Worm (Caenorhabditis elegans) whole organism, young adult: Measurements from ENCODE around the gene ubc-26.
A peak's percentile ranks its signal among the peaks of the same experiment; 100 is the strongest.

Experiments
- F23B12.7 ChIP-seq: sonication (generic microtip); optimal IDR thresholded peaks from 2 replicates; lab custom pipeline; 2017; ENCODE audit warnings: missing genetic modification characterization, mild to moderate bottlenecking, missing compliant biosample characterization, antibody characterized with exemption, moderate library complexity; ENCODE audit not compliant: insufficient read depth
- F33H1.4 ChIP-seq: fragments of 200-800 bp; sonication (Bioruptor generic); IDR thresholded peaks from 2 replicates; pipeline ENCODE4 v1.3.6; 2022; ENCODE audit warnings: missing genetic modification reagents, missing genetic modification characterization, missing compliant biosample characterization
- F37B4.10 ChIP-seq: fragments of 200-800 bp; sonication (Bioruptor generic); IDR thresholded peaks from 2 replicates; pipeline ENCODE4 v1.3.6; 2022; ENCODE audit warnings: missing genetic modification characterization, missing compliant biosample characterization
- F55B11.4 ChIP-seq: sonication (generic microtip); optimal IDR thresholded peaks from 2 replicates; lab custom pipeline; 2016; ENCODE audit warnings: missing compliant biosample characterization, missing genetic modification characterization, borderline replicate concordance; ENCODE audit not compliant: insufficient read depth
- Y53F4B.3 ChIP-seq: fragments of 200-800 bp; sonication (Bioruptor generic); IDR thresholded peaks from 2 replicates; pipeline ENCODE4 v1.3.6; 2022; ENCODE audit warnings: missing genetic modification reagents, missing genetic modification characterization, missing compliant biosample characterization
- Y79H2A.3 ChIP-seq: fragments of 200-800 bp; sonication (Bioruptor generic); conservative IDR thresholded peaks from 2 replicates; pipeline ENCODE4 v1.3.6; 2022; ENCODE audit warnings: missing genetic modification reagents, missing genetic modification characterization, missing compliant biosample characterization
- Y95B8A.8 ChIP-seq: fragments of 200-800 bp; sonication (Bioruptor generic); IDR thresholded peaks from 2 replicates; pipeline ENCODE4 v1.3.6; 2022; ENCODE audit warnings: missing genetic modification reagents, missing genetic modification characterization, missing compliant biosample characterization
- athp-1 ChIP-seq: sonication (generic microtip); optimal IDR thresholded peaks from 2 replicates; lab custom pipeline; 2017; ENCODE audit warnings: mild to moderate bottlenecking, missing genetic modification characterization, missing compliant biosample characterization
- attf-3 ChIP-seq: fragments of 200-800 bp; sonication (Bioruptor generic); conservative IDR thresholded peaks from 2 replicates; pipeline ENCODE4 v1.3.6; 2022; ENCODE audit warnings: missing genetic modification reagents, missing genetic modification characterization, missing compliant biosample characterization
- attf-6 ChIP-seq: fragments of 200-800 bp; sonication (Bioruptor generic); IDR thresholded peaks from 2 replicates; pipeline ENCODE4 v1.3.6; 2022; ENCODE audit warnings: missing genetic modification reagents, missing genetic modification characterization, missing compliant biosample characterization
- bed-1 ChIP-seq: fragments of 200-800 bp; sonication (Bioruptor generic); IDR thresholded peaks from 2 replicates; pipeline ENCODE4 v1.3.6; 2022; ENCODE audit warnings: missing genetic modification reagents, missing genetic modification characterization, missing compliant biosample characterization
- bed-2 ChIP-seq: fragments of 200-800 bp; sonication (Bioruptor generic); IDR thresholded peaks from 2 replicates; pipeline ENCODE4 v1.3.6; 2022; ENCODE audit warnings: missing genetic modification reagents, missing genetic modification characterization, missing compliant biosample characterization
- ceh-27 ChIP-seq: fragments of 200-800 bp; sonication (Bioruptor generic); optimal IDR thresholded peaks from 2 replicates; lab custom pipeline; 2018; ENCODE audit warnings: mild to moderate bottlenecking, missing genetic modification characterization, moderate library complexity, missing compliant biosample characterization
- ceh-40 ChIP-seq: fragments of 200-800 bp; sonication (Bioruptor generic); IDR thresholded peaks from 2 replicates; pipeline ENCODE4 v1.3.6; 2022; ENCODE audit warnings: missing genetic modification characterization, missing compliant biosample characterization
- ceh-79 ChIP-seq: sonication (generic microtip); optimal IDR thresholded peaks from 2 replicates; lab custom pipeline; 2017; ENCODE audit warnings: mild to moderate bottlenecking, missing genetic modification characterization, missing compliant biosample characterization
- die-1 ChIP-seq: sonication (generic microtip); optimal IDR thresholded peaks from 2 replicates; lab custom pipeline; 2016; ENCODE audit warnings: missing genotype, mild to moderate bottlenecking, missing genetic modification characterization, missing compliant biosample characterization
- dpff-1 ChIP-seq: sonication (generic microtip); optimal IDR thresholded peaks from 2 replicates; lab custom pipeline; 2017; ENCODE audit warnings: mild to moderate bottlenecking, missing genetic modification characterization, missing compliant biosample characterization
- egrh-3 ChIP-seq: fragments of 200-800 bp; sonication (Bioruptor generic); IDR thresholded peaks from 2 replicates; pipeline ENCODE4 v1.3.6; 2022; ENCODE audit warnings: missing genetic modification reagents, missing genetic modification characterization, missing compliant biosample characterization
- ets-4 ChIP-seq: fragments of 200-800 bp; sonication (Bioruptor generic); optimal IDR thresholded peaks from 2 replicates; lab custom pipeline; 2018; ENCODE audit warnings: mild to moderate bottlenecking, missing genetic modification characterization, missing compliant biosample characterization
- fkh-3 ChIP-seq: sonication (generic microtip); optimal IDR thresholded peaks from 2 replicates; lab custom pipeline; 2016; ENCODE audit warnings: mild to moderate bottlenecking, missing genetic modification characterization, missing compliant biosample characterization
- gei-17 ChIP-seq: fragments of 200-800 bp; sonication (Bioruptor generic); optimal IDR thresholded peaks from 2 replicates; lab custom pipeline; 2018; ENCODE audit warnings: mild to moderate bottlenecking, missing genetic modification characterization, missing compliant biosample characterization
- him-1 ChIP-seq: sonication (generic microtip); optimal IDR thresholded peaks from 2 replicates; lab custom pipeline; 2016; ENCODE audit warnings: missing genotype, missing genetic modification reagents, missing genetic modification characterization, missing compliant biosample characterization
- hmg-1.2 ChIP-seq: fragments of 200-800 bp; sonication (Bioruptor generic); IDR thresholded peaks from 2 replicates; pipeline ENCODE4 v1.3.6; 2022; ENCODE audit warnings: missing genetic modification reagents, missing genetic modification characterization, missing compliant biosample characterization
- hsf-1 ChIP-seq: fragments of 200-800 bp; sonication (Bioruptor generic); IDR thresholded peaks from 2 replicates; pipeline ENCODE4 v1.3.6; 2022; ENCODE audit warnings: missing genetic modification reagents, missing genetic modification characterization, missing compliant biosample characterization
- let-607 ChIP-seq, 2 experiments: fragments of 200-800 bp in 1 of 2; sonication (Bioruptor generic) in 1 of 2; sonication (generic microtip) in 1 of 2; optimal IDR thresholded peaks; 2 replicates each; lab custom pipeline; 2016 to 2018; ENCODE audit warnings: mild to moderate bottlenecking in 2 of 2, missing compliant biosample characterization in 2 of 2, missing genetic modification characterization in 2 of 2, moderate library complexity in 2 of 2, missing genotype in 1 of 2
- lin-54 ChIP-seq: fragments of 200-800 bp; sonication (Bioruptor generic); optimal IDR thresholded peaks from 2 replicates; lab custom pipeline; 2018; ENCODE audit warnings: mild to moderate bottlenecking, missing genetic modification characterization, missing compliant biosample characterization
- lsy-27 ChIP-seq: sonication (generic microtip); optimal IDR thresholded peaks from 2 replicates; lab custom pipeline; 2017; ENCODE audit warnings: missing genetic modification characterization, mild to moderate bottlenecking, missing compliant biosample characterization, antibody characterized with exemption, missing genotype, borderline replicate concordance; ENCODE audit not compliant: insufficient read depth
- madf-3 ChIP-seq: fragments of 200-800 bp; sonication (Bioruptor generic); IDR thresholded peaks from 2 replicates; pipeline ENCODE4 v1.3.6; 2022; ENCODE audit warnings: missing genetic modification reagents, missing genetic modification characterization, missing compliant biosample characterization
- madf-6 ChIP-seq: fragments of 200-800 bp; sonication (Bioruptor generic); IDR thresholded peaks from 2 replicates; pipeline ENCODE4 v1.3.6; 2022; ENCODE audit warnings: missing genetic modification reagents, missing genetic modification characterization, missing compliant biosample characterization
- mcd-1 ChIP-seq: fragments of 200-800 bp; sonication (Bioruptor generic); IDR thresholded peaks from 2 replicates; pipeline ENCODE4 v1.3.6; 2022; ENCODE audit warnings: missing genetic modification reagents, missing genetic modification characterization, missing compliant biosample characterization
- mes-4 ChIP-seq: sonication (generic microtip); optimal IDR thresholded peaks from 2 replicates; lab custom pipeline; 2016; ENCODE audit warnings: missing genotype, missing genetic modification characterization, missing compliant biosample characterization
- nfyb-1 ChIP-seq: fragments of 200-800 bp; sonication (Bioruptor generic); IDR thresholded peaks from 2 replicates; pipeline ENCODE4 v1.3.6; 2022; ENCODE audit warnings: missing genetic modification reagents, missing genetic modification characterization, missing compliant biosample characterization
- nhr-80 ChIP-seq: sonication (generic microtip); optimal IDR thresholded peaks from 2 replicates; lab custom pipeline; 2016; ENCODE audit warnings: missing genetic modification characterization, missing compliant biosample characterization
- sdz-38 ChIP-seq: sonication (generic microtip); optimal IDR thresholded peaks from 2 replicates; lab custom pipeline; 2016; ENCODE audit warnings: missing genotype, missing genetic modification characterization, missing compliant biosample characterization
- snpc-1.3 ChIP-seq: sonication (generic microtip); optimal IDR thresholded peaks from 2 replicates; lab custom pipeline; 2017; ENCODE audit warnings: missing genetic modification characterization, mild to moderate bottlenecking, missing compliant biosample characterization, antibody characterized with exemption, moderate library complexity, missing genotype, missing genetic modification reagents; ENCODE audit not compliant: insufficient read depth
- snpc-4 ChIP-seq, 5 experiments: fragments of 150-350 bp in 1 of 5; sonication (generic microtip) in 4 of 5; optimal IDR thresholded peaks; 2 replicates each; lab custom pipeline; 2014 to 2018; ENCODE audit warnings: missing genetic modification characterization in 5 of 5, missing biosample characterization in 3 of 5, antibody characterized with exemption in 2 of 5, mild to moderate bottlenecking in 2 of 5, missing compliant biosample characterization in 2 of 5, missing genotype in 2 of 5, moderate library complexity in 2 of 5, missing genetic modification reagents in 1 of 5
- somi-1 ChIP-seq: fragments of 200-800 bp; sonication (Bioruptor generic); optimal IDR thresholded peaks from 2 replicates; lab custom pipeline; 2018; ENCODE audit warnings: mild to moderate bottlenecking, missing genetic modification characterization, missing compliant biosample characterization
- zfh-2 ChIP-seq: fragments of 200-800 bp; sonication (Bioruptor generic); conservative IDR thresholded peaks from 2 replicates; pipeline ENCODE4 v1.3.6; 2022; ENCODE audit warnings: missing genetic modification reagents, missing genetic modification characterization, missing compliant biosample characterization
- ztf-18 ChIP-seq: sonication (generic microtip); optimal IDR thresholded peaks from 2 replicates; lab custom pipeline; 2016; ENCODE audit warnings: missing genotype, mild to moderate bottlenecking, missing genetic modification characterization, missing compliant biosample characterization
- ztf-3 ChIP-seq: fragments of 200-800 bp; sonication (Bioruptor generic); optimal IDR thresholded peaks from 2 replicates; lab custom pipeline; 2018; ENCODE audit warnings: mild to moderate bottlenecking, missing genetic modification characterization, missing compliant biosample characterization

Gene ubc-26

ce11 chrII:2925806-2926558 is 25.8 kb upstream of the ubc-26 start (continued):
- TF ChIP-seq attf-6 (GFP tag; lab: Robert Waterston, UW) (no peak), ets-4 (peak; percentile 3)

ce11 chrII:2925032-2925431 is 24.9 kb upstream of the ubc-26 start:
- TF ChIP-seq somi-1 (GFP tag; lab: Kevin White, UChicago) (no peak), ceh-79 (tag; lab: Kevin White, UChicago) (no peak), fkh-3 (tag; lab: Kevin White, UChicago) (no peak), F55B11.4 (tag; lab: Kevin White, UChicago) (no peak), madf-6 (GFP tag; lab: Robert Waterston, UW) (no peak), madf-3 (GFP tag; lab: Robert Waterston, UW) (no peak), hmg-1.2 (GFP tag; lab: Robert Waterston, UW) (peak; percentile 67), lsy-27 (no peak), snpc-1.3 (tag; lab: Kevin White, UChicago) (no peak), ztf-3 (GFP tag; lab: Kevin White, UChicago) (no peak), snpc-4 (GFP tag; optimal IDR thresholded peaks at IDR 0.05; lab: Kevin White, UChicago) (no peak), snpc-4 (tag; optimal IDR thresholded peaks at IDR 0.05; lab: Kevin White, UChicago) (no peak), zfh-2 (GFP tag; lab: Robert Waterston, UW) (peak; percentile 55; the same call in 1 of the 2 replicates), hsf-1 (GFP tag; lab: Robert Waterston, UW) (no peak), bed-1 (GFP tag; lab: Robert Waterston, UW) (no peak), ztf-18 (tag; lab: Kevin White, UChicago) (no peak), die-1 (tag; lab: Kevin White, UChicago) (no peak), Y53F4B.3 (GFP tag; lab: Robert Waterston, UW) (no peak), sdz-38 (tag; lab: Kevin White, UChicago) (no peak), let-607 (tag; optimal IDR thresholded peaks at IDR 0.05; lab: Kevin White, UChicago) (no peak), lin-54 (no peak), F33H1.4 (no peak), egrh-3 (GFP tag; lab: Robert Waterston, UW) (peak; percentile 61; the same call in 1 of the 2 replicates), ceh-40 (GFP tag; lab: Robert Waterston, UW) (no peak), F23B12.7 (tag; lab: Kevin White, UChicago) (no peak), mcd-1 (GFP tag; lab: Robert Waterston, UW) (no peak)

- peak; percentile 16 for TF ChIP-seq nhr-80
- no peak for TF ChIP-seq ceh-27 (GFP tag; lab: Kevin White, UChicago)
- TF ChIP-seq madf-3 (GFP tag; lab: Robert Waterston, UW): no peak
- no peak for TF ChIP-seq somi-1 (GFP tag; lab: Kevin White, UChicago)
- TF ChIP-seq attf-3: 0 out of 2 replicates have a peak, but pooled peaks have one; percentile 38
These were observed 23.5 kb upstream of the ubc-26 start, which contains the start of gene ZK355.2 for ce11 chrII:2923617-2924016. Gene ZK355.2 (plus strand): TSS chrII:2923917.

ce11 chrII:2922782-2923181 is 22.6 kb upstream of the ubc-26 start:
- TF ChIP-seq hsf-1 (GFP tag; lab: Robert Waterston, UW) (0 out of 2 replicates have a peak, but pooled peaks have one; percentile 6), Y79H2A.3 (GFP tag; lab: Robert Waterston, UW) (no peak), dpff-1 (tag; lab: Kevin White, UChicago) (no peak), hmg-1.2 (GFP tag; lab: Robert Waterston, UW) (peak; percentile 93), gei-17 (GFP tag; lab: Kevin White, UChicago) (no peak), ztf-18 (tag; lab: Kevin White, UChicago) (no peak), bed-2 (GFP tag; lab: Robert Waterston, UW) (no peak), mes-4 (tag; lab: Kevin White, UChicago) (no peak), F37B4.10 (no peak), Y95B8A.8 (GFP tag; lab: Robert Waterston, UW) (0 out of 2 replicates have a peak, but pooled peaks have one; percentile 0), F55B11.4 (tag; lab: Kevin White, UChicago) (no peak), die-1 (tag; lab: Kevin White, UChicago) (no peak), nfyb-1 (0 out of 2 replicates have a peak, but pooled peaks have one; percentile 37), him-1 (tag; lab: Kevin White, UChicago) (no peak), Y53F4B.3 (GFP tag; lab: Robert Waterston, UW) (no peak), athp-1 (no peak)
